Fruit fly (Drosophila melanogaster): ENCODE results near the gene CG31898.

- TF ChIP-seq CG8478 (optimal IDR thresholded peaks at IDR 0.05), result no peak
- TF ChIP-seq CTCF (optimal IDR thresholded peaks at IDR 0.05), result no peak
Measured at dm6 chr2L:8384985-8385519, 15.2 kb upstream of the CG31898 start.

Measured in S2 (cell line).